Fruit fly (Drosophila melanogaster): ENCODE results near the gene rdx.

Gene rdx

dm6 chr3R:13943360-13943759 is 88.5 kb downstream of the rdx start, which contains the start of gene Art9:
Art9 (minus strand) TSS chr3R:13943460.
- no peak for TF ChIP-seq CG14667 (GFP tag; IDR thresholded peaks at IDR 0.05)
- TF ChIP-seq emc (GFP tag; optimal IDR thresholded peaks at IDR 0.05): no peak
- TF ChIP-seq nmo (GFP tag; optimal IDR thresholded peaks at IDR 0.05): no peak
- no peak for TF ChIP-seq crol (GFP tag; IDR thresholded peaks at IDR 0.05)
- no peak for TF ChIP-seq chm (GFP tag; IDR thresholded peaks at IDR 0.05)
- TF ChIP-seq CG32772 (GFP tag; IDR thresholded peaks at IDR 0.05): no peak
- TF ChIP-seq z (GFP tag; IDR thresholded peaks at IDR 0.05): no peak
- no peak for TF ChIP-seq CG2712 (tag; optimal IDR thresholded peaks at IDR 0.05)

dm6 chr3R:13941390-13941789 is 90.5 kb downstream of the rdx start:
- TF ChIP-seq Side (GFP tag; optimal IDR thresholded peaks at IDR 0.05) (no peak), tup (GFP tag; optimal IDR thresholded peaks at IDR 0.05) (no peak), CG4424 (GFP tag; optimal IDR thresholded peaks at IDR 0.05) (peak; percentile 0), Pdp1 (GFP tag; optimal IDR thresholded peaks at IDR 0.05) (no peak), lbe (GFP tag; optimal IDR thresholded peaks at IDR 0.05) (peak; percentile 18), ftz-f1 (GFP tag; optimal IDR thresholded peaks at IDR 0.05) (no peak), gem (tag; optimal IDR thresholded peaks at IDR 0.05) (peak; percentile 29), CG18262 (tag; optimal IDR thresholded peaks at IDR 0.05) (no peak), Oli (tag; optimal IDR thresholded peaks at IDR 0.05) (no peak), CG3065 (GFP tag; optimal IDR thresholded peaks at IDR 0.05) (no peak), nom (GFP tag; optimal IDR thresholded peaks at IDR 0.05) (peak; percentile 0), usp (GFP tag; optimal IDR thresholded peaks at IDR 0.05) (no peak), prd (optimal IDR thresholded peaks at IDR 0.05) (no peak), prd (GFP tag; IDR thresholded peaks at IDR 0.05) (peak; percentile 24; the same call in 1 of the 3 replicates), sens (GFP tag) (peak; percentile 47), CG14710 (tag; optimal IDR thresholded peaks at IDR 0.05) (peak; percentile 9), lola (GFP tag; optimal IDR thresholded peaks at IDR 0.05) (peak in 1 of 3 experiments; percentile 12), CG2712 (tag; optimal IDR thresholded peaks at IDR 0.05) (peak; percentile 17), CG12104 (GFP tag; optimal IDR thresholded peaks at IDR 0.05) (no peak), bowl (GFP tag; IDR thresholded peaks at IDR 0.05) (no peak), CG3163 (GFP tag; optimal IDR thresholded peaks at IDR 0.05) (no peak), tll (GFP tag; optimal IDR thresholded peaks at IDR 0.05) (no peak), grn (GFP tag; optimal IDR thresholded peaks at IDR 0.05) (no peak), dimm (GFP tag; IDR thresholded peaks at IDR 0.05) (no peak), CG10147 (GFP tag; optimal IDR thresholded peaks at IDR 0.05) (no peak), Tbp (GFP tag; optimal IDR thresholded peaks at IDR 0.05) (no peak), CG15269 (tag; optimal IDR thresholded peaks at IDR 0.05) (no peak), CG1647 (GFP tag; optimal IDR thresholded peaks at IDR 0.05) (no peak), CG14050 (GFP tag; IDR thresholded peaks at IDR 0.05) (no peak), MESR4 (GFP tag; optimal IDR thresholded peaks at IDR 0.05) (no peak), disco-r (GFP tag; optimal IDR thresholded peaks at IDR 0.05) (no peak), MTF-1 (GFP tag; optimal IDR thresholded peaks at IDR 0.05; ENCODE audit: borderline replicate concordance) (no peak), pros (GFP tag; optimal IDR thresholded peaks at IDR 0.05) (no peak), seq (GFP tag; IDR thresholded peaks at IDR 0.05) (no peak), Adf1 (GFP tag; IDR thresholded peaks at IDR 0.05) (no peak), C15 (GFP tag; IDR thresholded peaks at IDR 0.05) (no peak), gsb-n (tag; optimal IDR thresholded peaks at IDR 0.05) (no peak), ems (GFP tag; optimal IDR thresholded peaks at IDR 0.05) (no peak), sens-2 (GFP tag; IDR thresholded peaks at IDR 0.05) (no peak), Blimp-1 (GFP tag; optimal IDR thresholded peaks at IDR 0.05) (peak; percentile 4), dmrt11E (tag; optimal IDR thresholded peaks at IDR 0.05) (peak; percentile 41), al (GFP tag; IDR thresholded peaks at IDR 0.05) (no peak), Fer2 (tag; optimal IDR thresholded peaks at IDR 0.05) (no peak)

Data from whole organism, embryonic.